Fruit fly (Drosophila melanogaster): ENCODE measurements around the gene CG15322.

DNA sequence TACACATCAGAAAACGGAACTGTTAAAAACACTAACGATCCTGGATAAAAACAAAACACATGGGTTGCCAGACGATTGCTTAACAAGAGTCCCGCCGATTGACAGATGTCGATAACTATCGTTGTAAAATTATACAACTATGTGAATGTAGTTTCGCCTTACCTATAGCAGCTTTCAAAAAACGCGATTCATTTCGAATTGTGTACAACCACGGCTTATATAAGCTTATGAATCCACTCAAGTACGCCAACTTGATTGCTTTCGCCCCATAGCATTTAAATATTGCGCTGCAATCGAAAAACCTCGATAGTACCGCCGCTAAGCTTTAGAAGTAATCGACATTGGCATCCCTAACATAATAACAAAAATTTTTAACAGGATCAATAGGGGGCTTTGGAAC, 36.5 kb downstream of the CG15322 start, which contains the start of the genes CG9581 and CG9578:
- TF ChIP-seq CG34367 (tag; optimal IDR thresholded peaks at IDR 0.05), result no peak
- no peak for TF ChIP-seq CG10348 (GFP tag; IDR thresholded peaks at IDR 0.05)
- TF ChIP-seq CG9948 (tag; optimal IDR thresholded peaks at IDR 0.05), result no peak
- no peak for TF ChIP-seq rn (GFP tag; IDR thresholded peaks at IDR 0.05)
- TF ChIP-seq CG8301 (tag; optimal IDR thresholded peaks at IDR 0.05), result no peak
- TF ChIP-seq Snoo (tag; optimal IDR thresholded peaks at IDR 0.05), result no peak
- TF ChIP-seq CG13204 (GFP tag; optimal IDR thresholded peaks at IDR 0.05), result no peak
- no peak for TF ChIP-seq CG8159 (tag; optimal IDR thresholded peaks at IDR 0.05)
- TF ChIP-seq CG17806 (tag; optimal IDR thresholded peaks at IDR 0.05), result no peak

Measured in whole organism, pupa.